Fruit fly (Drosophila melanogaster): ENCODE measurements around the gene Gart.
A peak's percentile ranks its signal among the peaks of the same experiment; 100 is the strongest.

Gart gene

DNA sequence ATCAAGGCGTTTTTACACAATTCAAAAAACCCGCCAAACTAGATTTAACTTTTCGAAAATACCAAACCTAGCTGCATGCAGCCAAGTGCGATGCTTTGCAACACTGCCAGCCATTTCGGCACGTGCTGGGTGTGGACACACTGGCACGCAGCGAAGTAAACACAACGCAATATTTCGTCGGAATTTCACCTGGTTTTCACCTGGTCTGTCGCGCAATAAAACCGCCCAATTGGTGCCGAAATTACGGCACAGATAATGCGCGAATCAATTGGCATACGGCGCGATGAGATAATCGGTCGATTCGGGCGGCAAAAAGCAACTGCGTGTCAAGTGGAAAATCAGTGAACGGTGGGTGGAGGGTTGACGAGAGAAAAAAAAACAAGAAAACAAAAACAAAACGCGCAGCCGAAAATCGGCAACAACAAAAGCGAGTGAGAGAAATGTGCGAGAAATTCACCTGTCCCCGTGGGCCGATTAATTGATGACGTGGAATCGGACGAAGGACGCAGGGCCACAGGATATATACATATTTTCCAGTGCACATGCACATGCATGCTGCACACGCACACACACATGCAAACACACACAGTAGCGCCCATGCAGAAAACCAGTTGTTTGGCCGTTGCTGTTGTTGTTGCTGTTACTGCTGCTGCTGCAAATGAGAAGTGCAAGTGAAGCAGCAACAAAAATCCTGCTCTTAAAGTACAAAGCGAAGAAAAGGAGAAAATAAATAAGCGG is 32.7 kb upstream of the Gart start, which contains the start of gene Mnn1 (continued):
- TF ChIP-seq acj6 (GFP tag; optimal IDR thresholded peaks at IDR 0.05) (no peak), CG11762 (GFP tag; optimal IDR thresholded peaks at IDR 0.05; ENCODE audit: insufficient read depth) (no peak), Hr38 (GFP tag; optimal IDR thresholded peaks at IDR 0.05) (no peak), CG4318 (GFP tag; optimal IDR thresholded peaks at IDR 0.05) (no peak), Met (GFP tag; optimal IDR thresholded peaks at IDR 0.05) (no peak), Gug (GFP tag; IDR thresholded peaks at IDR 0.05) (no peak), esn (GFP tag; optimal IDR thresholded peaks at IDR 0.05) (peak; percentile 48), Hr4 (GFP tag; optimal IDR thresholded peaks at IDR 0.05) (no peak), CG3919 (GFP tag; optimal IDR thresholded peaks at IDR 0.05) (no peak), spab (GFP tag; optimal IDR thresholded peaks at IDR 0.05) (no peak), fkh (GFP tag; optimal IDR thresholded peaks at IDR 0.05) (no peak), CG16779 (tag; optimal IDR thresholded peaks at IDR 0.05) (no peak), Sox15 (GFP tag; optimal IDR thresholded peaks at IDR 0.05) (no peak), cyc (GFP tag; optimal IDR thresholded peaks at IDR 0.05) (peak; percentile 23), pdm3 (GFP tag; optimal IDR thresholded peaks at IDR 0.05) (no peak), fd59A (GFP tag; optimal IDR thresholded peaks at IDR 0.05) (no peak)

- TF ChIP-seq Hr39 (GFP tag; optimal IDR thresholded peaks at IDR 0.05) (no peak), Eip78C (GFP tag) (peak; percentile 45), topi (GFP tag; optimal IDR thresholded peaks at IDR 0.05) (no peak)
These were observed 28.0 kb upstream of the Gart start for dm6 chr2L:7051740-7052139.

DNA sequence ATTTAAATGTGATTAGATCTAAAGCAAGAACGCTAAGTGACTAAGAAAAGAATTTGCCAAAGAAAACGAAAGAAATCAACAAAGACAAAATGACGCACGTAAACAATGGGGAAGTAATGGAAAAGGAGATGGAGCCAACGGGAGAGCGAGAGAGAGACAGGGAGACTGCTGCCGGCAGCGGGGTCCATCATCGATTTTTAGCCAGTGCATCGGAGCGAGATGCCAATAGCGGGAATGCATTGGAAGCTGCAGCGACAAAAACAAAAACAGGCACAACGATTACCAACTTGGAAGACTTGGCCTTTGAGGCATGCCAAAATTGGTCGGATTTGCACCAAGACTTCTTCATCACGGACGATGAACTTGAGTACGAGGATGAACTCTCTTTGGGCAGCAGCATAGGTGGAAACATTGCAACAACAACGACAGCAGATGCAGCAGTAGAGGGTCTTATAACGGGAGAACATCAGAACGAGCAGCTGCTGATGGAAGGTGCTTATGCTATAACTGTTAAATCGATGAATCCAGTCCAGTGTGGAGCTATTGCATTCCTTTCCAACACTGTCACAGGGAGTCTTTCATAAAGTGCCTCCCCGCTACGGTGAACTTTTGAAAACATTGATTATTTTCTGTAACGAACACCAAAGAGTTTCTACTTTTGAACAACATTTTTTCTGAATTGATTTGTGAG is 26.9 kb upstream of the Gart start:
- TF ChIP-seq ss (GFP tag; optimal IDR thresholded peaks at IDR 0.05) (peak in 1 of 2 experiments; percentile 34), net (GFP tag; optimal IDR thresholded peaks at IDR 0.05) (peak; percentile 19), Sox14 (GFP tag; optimal IDR thresholded peaks at IDR 0.05) (peak; percentile 21), svp (GFP tag) (peak; percentile 20), CG6163 (GFP tag; IDR thresholded peaks at IDR 0.05) (peak; percentile 42; the same call in 2 of the 3 replicates), CG8119 (GFP tag; IDR thresholded peaks at IDR 0.05) (no peak), dsx (GFP tag; optimal IDR thresholded peaks at IDR 0.05; ENCODE audit: poor library complexity, severe bottlenecking) (no peak), pdm3 (GFP tag; optimal IDR thresholded peaks at IDR 0.05) (no peak), Eip78C (GFP tag) (peak; percentile 30)

- no peak for TF ChIP-seq CG11762 (GFP tag; optimal IDR thresholded peaks at IDR 0.05; ENCODE audit: insufficient read depth)
- TF ChIP-seq svp (GFP tag) = peak; percentile 35
- no peak for TF ChIP-seq net (GFP tag; optimal IDR thresholded peaks at IDR 0.05)
- no peak for TF ChIP-seq spab (GFP tag; optimal IDR thresholded peaks at IDR 0.05)
- TF ChIP-seq CG6276 (GFP tag; optimal IDR thresholded peaks at IDR 0.05) = peak; percentile 33
- TF ChIP-seq salr (GFP tag; optimal IDR thresholded peaks at IDR 0.05) = no peak
- no peak for TF ChIP-seq CG11294 (GFP tag; IDR thresholded peaks at IDR 0.05)
- no peak for TF ChIP-seq dsx (GFP tag; optimal IDR thresholded peaks at IDR 0.05; ENCODE audit: poor library complexity, severe bottlenecking)
- TF ChIP-seq CG1621 (tag; optimal IDR thresholded peaks at IDR 0.05) = no peak
- no peak for TF ChIP-seq Sox15 (GFP tag; optimal IDR thresholded peaks at IDR 0.05)
- no peak for TF ChIP-seq CG31627 (GFP tag; optimal IDR thresholded peaks at IDR 0.05)
- no peak for TF ChIP-seq CG6854 (GFP tag; optimal IDR thresholded peaks at IDR 0.05)
- no peak for TF ChIP-seq CG8119 (GFP tag; IDR thresholded peaks at IDR 0.05)
- TF ChIP-seq OdsH (GFP tag; optimal IDR thresholded peaks at IDR 0.05) = no peak
- TF ChIP-seq CG3919 (GFP tag; optimal IDR thresholded peaks at IDR 0.05) = no peak
- no peak for TF ChIP-seq Gug (GFP tag; IDR thresholded peaks at IDR 0.05)
- TF ChIP-seq achi (GFP tag; optimal IDR thresholded peaks at IDR 0.05) = no peak
- TF ChIP-seq eg (GFP tag; IDR thresholded peaks at IDR 0.05) = peak; percentile 60; the same call in 2 of the 3 replicates
- no peak for TF ChIP-seq CG10631 (GFP tag; optimal IDR thresholded peaks at IDR 0.05)
- TF ChIP-seq fd85E (GFP tag; optimal IDR thresholded peaks at IDR 0.05) = no peak
- peak; percentile 19; the same call in 1 of the 2 replicates for TF ChIP-seq CG15336 (GFP tag; IDR thresholded peaks at IDR 0.05)
- no peak for TF ChIP-seq vri (GFP tag; optimal IDR thresholded peaks at IDR 0.05)
- no peak for TF ChIP-seq dac (GFP tag; optimal IDR thresholded peaks at IDR 0.05)
- no peak for TF ChIP-seq Smox (GFP tag; optimal IDR thresholded peaks at IDR 0.05)
- TF ChIP-seq Sox14 (GFP tag; optimal IDR thresholded peaks at IDR 0.05) = no peak
- no peak for TF ChIP-seq CG6792 (GFP tag; optimal IDR thresholded peaks at IDR 0.05)
- no peak for TF ChIP-seq Hr39 (GFP tag; optimal IDR thresholded peaks at IDR 0.05)
These were observed 26.1 kb upstream of the Gart start for dm6 chr2L:7049680-7050289.

All from whole organism, prepupa.